Worm (Caenorhabditis elegans): Measurements from ENCODE around the gene H25K10.2.
A peak's percentile ranks its signal among the peaks of the same experiment; 100 is the strongest.

H25K10.2 gene

ce11 chrIV:16191597-16191996, 19.2 kb downstream of the H25K10.2 start:
- TF ChIP-seq C34F6.9 (tag; optimal IDR thresholded peaks at IDR 0.05) (no peak), Y55F3AM.14 (GFP tag; optimal IDR thresholded peaks at IDR 0.05) (no peak), sma-9 (GFP tag; optimal IDR thresholded peaks at IDR 0.05) (no peak), sma-9 (tag; optimal IDR thresholded peaks at IDR 0.05) (no peak), elt-1 (tag; optimal IDR thresholded peaks at IDR 0.05) (no peak), zag-1 (tag; optimal IDR thresholded peaks at IDR 0.05) (no peak), ceh-16 (tag; optimal IDR thresholded peaks at IDR 0.05) (no peak), unc-62 (GFP tag; optimal IDR thresholded peaks at IDR 0.05) (no peak)

- TF ChIP-seq lin-39 (tag; optimal IDR thresholded peaks at IDR 0.05) (no peak), elt-3 (tag; optimal IDR thresholded peaks at IDR 0.05) (no peak), aly-2 (tag; optimal IDR thresholded peaks at IDR 0.05) (no peak), R02D3.7 (tag; optimal IDR thresholded peaks at IDR 0.05) (no peak), lin-11 (tag; optimal IDR thresholded peaks at IDR 0.05) (no peak), C34F6.9 (tag; optimal IDR thresholded peaks at IDR 0.05) (no peak), nhr-6 (tag; optimal IDR thresholded peaks at IDR 0.05) (no peak), snpc-4 (tag; optimal IDR thresholded peaks at IDR 0.05) (no peak), lin-13 (GFP tag; optimal IDR thresholded peaks at IDR 0.05) (no peak), nhr-23 (tag; optimal IDR thresholded peaks at IDR 0.05) (no peak), elt-1 (tag; optimal IDR thresholded peaks at IDR 0.05) (no peak), lsy-2 (tag; optimal IDR thresholded peaks at IDR 0.05) (no peak), skn-1 (tag; optimal IDR thresholded peaks at IDR 0.05) (no peak)
These were observed 24.8 kb downstream of the H25K10.2 start for ce11 chrIV:16186008-16186407.

- TF ChIP-seq alr-1 (tag; optimal IDR thresholded peaks at IDR 0.05): no peak
- TF ChIP-seq dmd-4 (tag; optimal IDR thresholded peaks at IDR 0.05): no peak
- TF ChIP-seq elt-1 (tag; optimal IDR thresholded peaks at IDR 0.05): no peak
- no peak for TF ChIP-seq sma-3 (GFP tag; optimal IDR thresholded peaks at IDR 0.05)
- no peak for TF ChIP-seq ceh-82 (tag; optimal IDR thresholded peaks at IDR 0.05)
- TF ChIP-seq unc-39 (tag; optimal IDR thresholded peaks at IDR 0.05): no peak
- no peak for TF ChIP-seq ceh-16 (tag; optimal IDR thresholded peaks at IDR 0.05)
- TF ChIP-seq sem-4 (tag; optimal IDR thresholded peaks at IDR 0.05): no peak
These were observed 26.3 kb downstream of the H25K10.2 start, which contains the start of gene Y105C5B.1413 for ce11 chrIV:16184521-16184920. Gene Y105C5B.1413 (minus strand): TSS chrIV:16184621.

- peak; percentile 90 for TF ChIP-seq crh-2 (tag; optimal IDR thresholded peaks at IDR 0.05)
- TF ChIP-seq elt-3 (tag; optimal IDR thresholded peaks at IDR 0.05): no peak
- TF ChIP-seq nhr-25 (tag; optimal IDR thresholded peaks at IDR 0.05): peak; percentile 69
- TF ChIP-seq skn-1 (tag; optimal IDR thresholded peaks at IDR 0.05): no peak
- TF ChIP-seq unc-39 (tag; optimal IDR thresholded peaks at IDR 0.05): no peak
- peak; percentile 89 for TF ChIP-seq nhr-21 (tag; optimal IDR thresholded peaks at IDR 0.05)
- TF ChIP-seq mdl-1 (tag; optimal IDR thresholded peaks at IDR 0.05): peak in 1 of 2 experiments; percentile 52
- TF ChIP-seq F13H6.1 (tag; optimal IDR thresholded peaks at IDR 0.05): peak; percentile 83
- TF ChIP-seq blmp-1 (tag; optimal IDR thresholded peaks at IDR 0.05; ENCODE audit: insufficient read depth): peak; percentile 58
- TF ChIP-seq zag-1 (tag; optimal IDR thresholded peaks at IDR 0.05): no peak
- TF ChIP-seq mbf-1 (tag; optimal IDR thresholded peaks at IDR 0.05): no peak
- peak; percentile 49 for TF ChIP-seq Y55F3AM.14 (GFP tag; optimal IDR thresholded peaks at IDR 0.05)
- TF ChIP-seq lin-13 (GFP tag; optimal IDR thresholded peaks at IDR 0.05): peak; percentile 46
- TF ChIP-seq fos-1 (tag; optimal IDR thresholded peaks at IDR 0.05): peak; percentile 78
- peak; percentile 79 for TF ChIP-seq gmeb-1 (tag; optimal IDR thresholded peaks at IDR 0.05)
- peak; percentile 82 for TF ChIP-seq egl-27 (tag; optimal IDR thresholded peaks at IDR 0.05)
- peak; percentile 60 for TF ChIP-seq sem-4 (tag; optimal IDR thresholded peaks at IDR 0.05)
- TF ChIP-seq mab-5 (tag; optimal IDR thresholded peaks at IDR 0.05): no peak
- TF ChIP-seq sma-9 (GFP tag; optimal IDR thresholded peaks at IDR 0.05): peak; percentile 94
- TF ChIP-seq sma-9 (tag; optimal IDR thresholded peaks at IDR 0.05): no peak
- TF ChIP-seq unc-55 (GFP tag; optimal IDR thresholded peaks at IDR 0.05): no peak
- TF ChIP-seq nhr-12 (tag; optimal IDR thresholded peaks at IDR 0.05): no peak
- TF ChIP-seq nhr-129 (tag; optimal IDR thresholded peaks at IDR 0.05): peak; percentile 84
- TF ChIP-seq nhr-237 (tag; optimal IDR thresholded peaks at IDR 0.05): no peak
- TF ChIP-seq sma-3 (GFP tag; optimal IDR thresholded peaks at IDR 0.05): peak; percentile 94
- no peak for TF ChIP-seq ztf-11 (tag; optimal IDR thresholded peaks at IDR 0.05)
- TF ChIP-seq elt-1 (tag; optimal IDR thresholded peaks at IDR 0.05): no peak
- TF ChIP-seq snpc-4 (tag; optimal IDR thresholded peaks at IDR 0.05): peak; percentile 88
- TF ChIP-seq ztf-1 (GFP tag; conservative IDR thresholded peaks at IDR 0.05): no peak
These were observed 29.8 kb downstream of the H25K10.2 start for ce11 chrIV:16180898-16181482.
